Fruit fly (Drosophila melanogaster) whole organism, embryonic: ENCODE results near the gene asun.
A peak's percentile ranks its signal among the peaks of the same experiment; 100 is the strongest.

Experiments
- Atf-2 ChIP-seq: fragments of 200-800 bp; sonication (Bioruptor generic); optimal IDR thresholded peaks from 2 replicates; lab custom pipeline; 2016; ENCODE audit warnings: missing biosample characterization, missing genetic modification characterization
- CG10565 ChIP-seq: fragments of 200-800 bp; sonication (Bioruptor generic); optimal IDR thresholded peaks from 3 replicates; lab custom pipeline; 2016; ENCODE audit warnings: missing biosample characterization, mild to moderate bottlenecking, missing genetic modification characterization
- CG11696 ChIP-seq: fragments of 200-800 bp; sonication (Bioruptor generic); IDR thresholded peaks from 2 replicates; pipeline ENCODE4 v1.3.6; 2022; ENCODE audit warnings: missing biosample characterization, missing genetic modification characterization
- CG12219 ChIP-seq: fragments of 200-800 bp; sonication (Bioruptor generic); optimal IDR thresholded peaks from 3 replicates; lab custom pipeline; 2018; ENCODE audit warnings: missing biosample characterization, mild to moderate bottlenecking, missing genetic modification characterization
- CG13287 ChIP-seq: fragments of 200-800 bp; sonication (Bioruptor generic); IDR thresholded peaks from 2 replicates; pipeline ENCODE4 v1.3.6; 2022; ENCODE audit warnings: missing biosample characterization, missing genetic modification characterization; ENCODE audit not compliant: partially characterized antibody
- CG14710 ChIP-seq: fragments of 200-800 bp; sonication (Bioruptor generic); optimal IDR thresholded peaks from 3 replicates; lab custom pipeline; 2019; ENCODE audit warnings: missing biosample characterization, mild to moderate bottlenecking, missing genetic modification characterization, moderate library complexity
- CG2116 ChIP-seq: fragments of 200-800 bp; sonication (Bioruptor generic); optimal IDR thresholded peaks from 3 replicates; lab custom pipeline; 2018; ENCODE audit warnings: missing biosample characterization, mild to moderate bottlenecking, missing genetic modification characterization
- CG2889 ChIP-seq: fragments of 200-800 bp; sonication (Bioruptor generic); IDR thresholded peaks from 3 replicates; pipeline ENCODE4 v1.3.6; 2022; ENCODE audit warnings: missing biosample characterization, missing genetic modification characterization
- CG32532 ChIP-seq: fragments of 200-800 bp; sonication (Bioruptor generic); IDR thresholded peaks from 2 replicates; pipeline ENCODE4 v1.3.6; 2022; ENCODE audit warnings: missing biosample characterization, missing genetic modification characterization
- CG3838 ChIP-seq: fragments of 200-800 bp; sonication (Bioruptor generic); optimal IDR thresholded peaks from 3 replicates; lab custom pipeline; 2016; ENCODE audit warnings: missing biosample characterization, missing genetic modification characterization
- CG42726 ChIP-seq: fragments of 200-800 bp; sonication (Bioruptor generic); IDR thresholded peaks from 2 replicates; pipeline ENCODE4 v1.3.6; 2022; ENCODE audit warnings: missing biosample characterization, missing genetic modification characterization; ENCODE audit not compliant: partially characterized antibody
- CG4328 ChIP-seq: fragments of 200-800 bp; sonication (Bioruptor generic); optimal IDR thresholded peaks from 3 replicates; lab custom pipeline; 2017; ENCODE audit warnings: missing biosample characterization, missing genetic modification reagents, missing genetic modification characterization
- CG5953 ChIP-seq: fragments of 200-800 bp; sonication (Bioruptor generic); IDR thresholded peaks from 2 replicates; pipeline ENCODE4 v1.3.6; 2022; ENCODE audit warnings: missing biosample characterization, missing genetic modification characterization
- CG8944 ChIP-seq: fragments of 200-800 bp; sonication (Bioruptor generic); optimal IDR thresholded peaks from 3 replicates; lab custom pipeline; 2016; ENCODE audit warnings: missing biosample characterization, missing genetic modification characterization
- CG9437 ChIP-seq: fragments of 200-800 bp; sonication (Bioruptor generic); optimal IDR thresholded peaks from 2 replicates; lab custom pipeline; 2018; ENCODE audit warnings: missing biosample characterization, mild to moderate bottlenecking, missing genetic modification characterization
- CG9817 ChIP-seq: fragments of 200-800 bp; sonication (Bioruptor generic); optimal IDR thresholded peaks from 2 replicates; lab custom pipeline; 2018; ENCODE audit warnings: missing biosample characterization, mild to moderate bottlenecking, missing genetic modification characterization, moderate library complexity
- CkIIα-i1 ChIP-seq: fragments of 200-800 bp; sonication (Bioruptor generic); IDR thresholded peaks from 2 replicates; pipeline ENCODE4 v1.3.6; 2022; ENCODE audit warnings: missing biosample characterization, missing genetic modification characterization
- D19B ChIP-seq: fragments of 200-800 bp; sonication (Bioruptor generic); optimal IDR thresholded peaks from 2 replicates; lab custom pipeline; 2017; ENCODE audit warnings: missing biosample characterization, mild to moderate bottlenecking, missing genetic modification characterization
- HLH3B ChIP-seq: fragments of 200-800 bp; sonication (Bioruptor generic); IDR thresholded peaks from 2 replicates; pipeline ENCODE4 v1.3.6; 2022; ENCODE audit warnings: missing biosample characterization, missing genetic modification characterization
- HLHmδ ChIP-seq: fragments of 200-800 bp; sonication (Bioruptor generic); optimal IDR thresholded peaks from 2 replicates; lab custom pipeline; 2018; ENCODE audit warnings: missing biosample characterization, mild to moderate bottlenecking, missing genetic modification characterization, moderate library complexity
- Hand ChIP-seq: fragments of 200-800 bp; sonication (Bioruptor generic); optimal IDR thresholded peaks from 2 replicates; lab custom pipeline; 2017; ENCODE audit warnings: mild to moderate bottlenecking, missing biosample characterization, missing genetic modification reagents, missing genetic modification characterization
- MESR4 ChIP-seq: fragments of 200-800 bp; sonication (Bioruptor generic); optimal IDR thresholded peaks from 2 replicates; lab custom pipeline; 2018; ENCODE audit warnings: missing biosample characterization, mild to moderate bottlenecking, missing genetic modification characterization, moderate library complexity
- Myb ChIP-seq: fragments of 200-800 bp; sonication (Bioruptor generic); optimal IDR thresholded peaks from 2 replicates; lab custom pipeline; 2016; ENCODE audit warnings: missing biosample characterization, missing genetic modification characterization
- NC2β ChIP-seq: fragments of 200-800 bp; sonication (Bioruptor generic); optimal IDR thresholded peaks from 2 replicates; lab custom pipeline; 2016; ENCODE audit warnings: missing biosample characterization, missing genetic modification characterization
- NFAT ChIP-seq: fragments of 200-800 bp; sonication (Bioruptor generic); IDR thresholded peaks from 2 replicates; pipeline ENCODE4 v1.3.6; 2022; ENCODE audit warnings: missing biosample characterization, missing genetic modification characterization
- Side ChIP-seq: fragments of 200-800 bp; sonication (Bioruptor generic); optimal IDR thresholded peaks from 2 replicates; lab custom pipeline; 2016; ENCODE audit warnings: missing biosample characterization, missing genetic modification characterization
- Sry-β ChIP-seq: fragments of 200-800 bp; sonication (Bioruptor generic); optimal IDR thresholded peaks from 2 replicates; lab custom pipeline; 2018; ENCODE audit warnings: missing biosample characterization, mild to moderate bottlenecking, missing genetic modification characterization, moderate library complexity
- Tbp ChIP-seq: fragments of >200 bp; optimal IDR thresholded peaks from 2 replicates; lab custom pipeline; 2018; ENCODE audit warnings: missing biosample characterization, missing genetic modification characterization
- Vsx1 ChIP-seq: fragments of 200-800 bp; sonication (Bioruptor generic); optimal IDR thresholded peaks from 2 replicates; lab custom pipeline; 2017; ENCODE audit warnings: missing biosample characterization, mild to moderate bottlenecking, missing genetic modification characterization, missing genetic modification reagents
- az2 ChIP-seq: fragments of 200-800 bp; sonication (Bioruptor generic); optimal IDR thresholded peaks from 3 replicates; lab custom pipeline; 2016; ENCODE audit warnings: missing biosample characterization, missing genetic modification characterization
- bcd ChIP-seq: fragments of 200-800 bp; sonication (Bioruptor generic); optimal IDR thresholded peaks from 2 replicates; lab custom pipeline; 2017; ENCODE audit warnings: missing biosample characterization, mild to moderate bottlenecking, missing genetic modification characterization
- btn ChIP-seq: fragments of 200-800 bp; sonication (Bioruptor generic); optimal IDR thresholded peaks from 2 replicates; lab custom pipeline; 2016; ENCODE audit warnings: missing biosample characterization, missing genetic modification characterization
- cas ChIP-seq: fragments of 200-800 bp; sonication (Bioruptor generic); IDR thresholded peaks from 2 replicates; pipeline ENCODE4 v1.3.6; 2022; ENCODE audit warnings: missing biosample characterization, missing genetic modification characterization
- crol ChIP-seq: fragments of 200-800 bp; sonication (Bioruptor generic); IDR thresholded peaks from 2 replicates; pipeline ENCODE4 v1.3.6; 2022; ENCODE audit warnings: missing biosample characterization, missing genetic modification characterization
- eve ChIP-seq, 2 experiments: fragments of >200 bp; optimal IDR thresholded peaks; 2 replicates each; lab custom pipeline; 2017; ENCODE audit warnings: missing biosample characterization in 2 of 2, missing genetic modification characterization in 2 of 2
- fd64A ChIP-seq: fragments of 200-800 bp; sonication (Bioruptor generic); optimal IDR thresholded peaks from 3 replicates; lab custom pipeline; 2018; ENCODE audit warnings: missing biosample characterization, mild to moderate bottlenecking, missing genetic modification characterization
- kay ChIP-seq: fragments of 200-800 bp; sonication (Bioruptor generic); optimal IDR thresholded peaks from 2 replicates; lab custom pipeline; 2016; ENCODE audit warnings: missing biosample characterization, missing genetic modification characterization
- klu ChIP-seq: fragments of 200-800 bp; sonication (Bioruptor generic); IDR thresholded peaks from 2 replicates; pipeline ENCODE4 v1.3.6; 2022; ENCODE audit warnings: missing biosample characterization, missing genetic modification characterization
- maf-S ChIP-seq: fragments of 200-800 bp; sonication (Bioruptor generic); optimal IDR thresholded peaks from 2 replicates; lab custom pipeline; 2016; ENCODE audit warnings: missing biosample characterization, missing genetic modification characterization
- nau ChIP-seq: fragments of 200-800 bp; sonication (Bioruptor generic); optimal IDR thresholded peaks from 3 replicates; lab custom pipeline; 2017; ENCODE audit warnings: missing biosample characterization, mild to moderate bottlenecking, missing genetic modification characterization, missing genetic modification reagents
- onecut ChIP-seq: fragments of 200-800 bp; sonication (Bioruptor generic); IDR thresholded peaks from 2 replicates; pipeline ENCODE4 v1.3.6; 2022; ENCODE audit warnings: missing biosample characterization, missing genetic modification characterization
- pita ChIP-seq: fragments of 200-800 bp; sonication (Bioruptor generic); optimal IDR thresholded peaks from 2 replicates; lab custom pipeline; 2017; ENCODE audit warnings: missing biosample characterization, mild to moderate bottlenecking, missing genetic modification characterization
- sc ChIP-seq, 3 experiments: fragments of >200 bp in 2 of 3; fragments of 200-800 bp in 1 of 3; sonication (Bioruptor generic) in 1 of 3; optimal IDR thresholded peaks; 2 replicates in 2 of 3; 3 replicates in 1 of 3; lab custom pipeline; 2017; ENCODE audit warnings: mild to moderate bottlenecking in 1 of 3, missing biosample characterization in 1 of 3, missing genetic modification characterization in 1 of 3, missing genetic modification reagents in 1 of 3
- scrt ChIP-seq: fragments of 200-800 bp; sonication (Bioruptor generic); optimal IDR thresholded peaks from 2 replicates; lab custom pipeline; 2018; ENCODE audit warnings: missing biosample characterization, mild to moderate bottlenecking, missing genetic modification characterization, moderate library complexity
- sr ChIP-seq: fragments of 200-800 bp; sonication (Bioruptor generic); IDR thresholded peaks from 3 replicates; pipeline ENCODE4 v1.3.6; 2022; ENCODE audit warnings: missing biosample characterization, missing genetic modification characterization
- vvl ChIP-seq: fragments of 200-800 bp; sonication (Bioruptor generic); IDR thresholded peaks from 2 replicates; pipeline ENCODE4 v1.3.6; 2022; ENCODE audit warnings: missing biosample characterization, missing genetic modification characterization
- z ChIP-seq: fragments of 200-800 bp; sonication (Bioruptor generic); IDR thresholded peaks from 3 replicates; pipeline ENCODE4 v1.3.6; 2022; ENCODE audit warnings: missing biosample characterization, missing genetic modification characterization
- zen ChIP-seq: fragments of 200-800 bp; sonication (Bioruptor generic); optimal IDR thresholded peaks from 3 replicates; lab custom pipeline; 2018; ENCODE audit warnings: missing biosample characterization, mild to moderate bottlenecking, missing genetic modification characterization, moderate library complexity

The asun gene

dm6 chr3R:16247609-16248499 is 16.2 kb upstream of the asun start (continued):
- TF ChIP-seq fd64A (GFP tag; lab: Kevin White, UChicago) (peak; percentile 73), CG2116 (GFP tag; lab: Kevin White, UChicago) (no peak), vvl (GFP tag; lab: Robert Waterston, UW) (peak; percentile 80), zen (tag; lab: Kevin White, UChicago) (peak; percentile 68), maf-S (peak; percentile 41), CG11696 (GFP tag; lab: Robert Waterston, UW) (peak; percentile 65; the same call in 1 of the 2 replicates), eve (GFP tag; optimal IDR thresholded peaks at IDR 0.05; lab: Kevin White, UChicago) (no peak), Atf-2 (GFP tag; lab: Kevin White, UChicago) (no peak), Hand (GFP tag; lab: Kevin White, UChicago) (peak; percentile 86), HLH3B (GFP tag; lab: Robert Waterston, UW) (peak; percentile 92), CkIIα-i1 (GFP tag; lab: Robert Waterston, UW) (0 out of 2 replicates have a peak, but pooled peaks have one; percentile 31), Vsx1 (GFP tag; lab: Kevin White, UChicago) (peak; percentile 1), btn (GFP tag; lab: Kevin White, UChicago) (peak; percentile 69), scrt (peak; percentile 92), kay (GFP tag; lab: Kevin White, UChicago) (peak; percentile 16), HLHmδ (GFP tag; lab: Kevin White, UChicago) (no peak), CG4328 (peak; percentile 80), Tbp (no peak), NFAT (GFP tag; lab: Robert Waterston, UW) (no peak), az2 (peak; percentile 43), CG5953 (peak; percentile 40; the same call in 1 of the 2 replicates), CG9437 (GFP tag; lab: Kevin White, UChicago) (peak; percentile 42), cas (peak; percentile 64), NC2β (GFP tag; lab: Kevin White, UChicago) (peak; percentile 79), onecut (GFP tag; lab: Robert Waterston, UW) (peak; percentile 83), crol (peak; percentile 58), CG8944 (peak; percentile 88), CG13287 (GFP tag; lab: Robert Waterston, UW) (no peak), CG42726 (GFP tag; lab: Robert Waterston, UW) (no peak), nau (GFP tag; lab: Kevin White, UChicago) (peak; percentile 87), klu (GFP tag; lab: Robert Waterston, UW) (peak; percentile 76), bcd (GFP tag; lab: Kevin White, UChicago) (peak; percentile 84), CG3838 (GFP tag; lab: Kevin White, UChicago) (no peak), sr (GFP tag; lab: Robert Waterston, UW) (no peak), CG10565 (GFP tag; lab: Kevin White, UChicago) (peak; percentile 36), sc (optimal IDR thresholded peaks at IDR 0.05; lab: Kevin White, UChicago) (no peak), sc (GFP tag; optimal IDR thresholded peaks at IDR 0.05; lab: Kevin White, UChicago) (peak; percentile 19), CG9817 (tag; lab: Kevin White, UChicago) (peak; percentile 58), CG12219 (GFP tag; lab: Kevin White, UChicago) (peak; percentile 49), z (GFP tag; lab: Robert Waterston, UW) (peak; percentile 45; the same call in 1 of the 3 replicates), CG2889 (GFP tag; lab: Robert Waterston, UW) (no peak), CG14710 (tag; lab: Kevin White, UChicago) (peak; percentile 68), MESR4 (GFP tag; lab: Kevin White, UChicago) (no peak), Sry-β (GFP tag; lab: Kevin White, UChicago) (no peak), D19B (GFP tag; lab: Kevin White, UChicago) (peak; percentile 62), pita (GFP tag; lab: Kevin White, UChicago) (no peak), CG32532 (GFP tag; lab: Robert Waterston, UW) (peak; percentile 64), Side (GFP tag; lab: Kevin White, UChicago) (peak; percentile 34), Myb (GFP tag; lab: Kevin White, UChicago) (peak; percentile 20)
